Worm (Caenorhabditis elegans) whole organism, L2 larva: ENCODE results near the gene F54E7.6.

Experiments
- elt-3 ChIP-seq: sonication (generic microtip); optimal IDR thresholded peaks from 2 replicates; lab custom pipeline; 2017; ENCODE audit warnings: missing biosample characterization, missing genetic modification characterization
- mab-5 ChIP-seq: fragments of 150-350 bp; optimal IDR thresholded peaks from 2 replicates; lab custom pipeline; 2014; ENCODE audit warnings: missing biosample characterization, missing genetic modification characterization
- nhr-6 ChIP-seq: fragments of 150-350 bp; optimal IDR thresholded peaks from 2 replicates; lab custom pipeline; 2014; ENCODE audit warnings: missing biosample characterization, missing genetic modification characterization
- skn-1 ChIP-seq: sonication (generic microtip); optimal IDR thresholded peaks from 2 replicates; lab custom pipeline; 2017; ENCODE audit warnings: missing biosample characterization, missing genetic modification characterization
- unc-62 ChIP-seq: fragments of 150-350 bp; optimal IDR thresholded peaks from 2 replicates; lab custom pipeline; 2014; ENCODE audit warnings: missing biosample characterization, missing genetic modification reagents, missing genetic modification characterization
- ztf-11 ChIP-seq: sonication (generic microtip); optimal IDR thresholded peaks from 2 replicates; lab custom pipeline; 2017; ENCODE audit warnings: missing biosample characterization, missing genetic modification characterization

DNA sequence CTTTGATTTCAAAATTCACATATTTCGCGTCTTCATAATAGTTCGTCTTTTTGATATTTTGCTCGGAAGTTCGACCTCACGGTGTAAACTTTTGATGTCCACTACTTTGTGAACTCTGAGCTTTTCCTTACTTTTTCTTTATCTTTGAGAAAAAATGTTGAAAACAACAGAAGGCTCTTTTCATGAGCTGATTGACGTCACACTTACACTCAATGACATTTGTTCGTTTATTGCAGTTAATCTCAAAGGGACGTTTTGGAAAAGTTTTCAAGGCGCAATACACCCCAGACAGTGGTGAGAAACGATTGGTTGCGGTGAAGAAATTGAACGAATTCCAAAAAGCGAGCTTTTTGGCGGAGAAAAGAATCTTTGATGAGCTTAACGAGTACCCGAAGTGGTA is 31.7 kb downstream of the F54E7.6 start:
- TF ChIP-seq skn-1 (tag; lab: Kevin White, UChicago) (no peak), elt-3 (tag; lab: Kevin White, UChicago) (no peak), ztf-11 (tag; lab: Kevin White, UChicago) (no peak), unc-62 (GFP tag; lab: Kevin White, UChicago) (no peak), mab-5 (tag; lab: Kevin White, UChicago) (no peak), nhr-6 (tag; lab: Kevin White, UChicago) (no peak)
